Fruit fly (Drosophila melanogaster) whole organism, prepupa: ENCODE data around the gene Prtl99C.

Experiments used
- Blimp-1 ChIP-seq: fragments of 200-800 bp; sonication (Bioruptor generic); optimal IDR thresholded peaks from 3 replicates; lab custom pipeline; 2017; ENCODE audit warnings: missing biosample characterization, missing genetic modification characterization, mild to moderate bottlenecking, moderate library complexity, missing genetic modification reagents
- CG10631 ChIP-seq: fragments of 200-800 bp; sonication (Bioruptor generic); optimal IDR thresholded peaks from 2 replicates; lab custom pipeline; 2016; ENCODE audit warnings: missing biosample characterization, missing genetic modification characterization
- CG11762 ChIP-seq: fragments of 200-800 bp; sonication (Bioruptor generic); optimal IDR thresholded peaks from 3 replicates; lab custom pipeline; 2016; ENCODE audit warnings: missing biosample characterization, missing genetic modification characterization; ENCODE audit not compliant: insufficient read depth
- CG11902 ChIP-seq: fragments of 200-800 bp; sonication (Bioruptor generic); optimal IDR thresholded peaks from 3 replicates; lab custom pipeline; 2016; ENCODE audit warnings: missing biosample characterization, missing genetic modification characterization
- CG15336 ChIP-seq: fragments of 200-800 bp; sonication (Bioruptor generic); IDR thresholded peaks from 2 replicates; pipeline ENCODE4 v1.3.6; 2022; ENCODE audit warnings: missing biosample characterization, missing genetic modification characterization
- CG1621 ChIP-seq: fragments of 200-800 bp; sonication (Bioruptor generic); optimal IDR thresholded peaks from 3 replicates; lab custom pipeline; 2018; ENCODE audit warnings: missing biosample characterization, mild to moderate bottlenecking, missing genetic modification characterization
- CG16779 ChIP-seq: fragments of 200-800 bp; sonication (Bioruptor generic); optimal IDR thresholded peaks from 3 replicates; lab custom pipeline; 2017; ENCODE audit warnings: missing biosample characterization, mild to moderate bottlenecking, missing genetic modification characterization
- CG3032 ChIP-seq: fragments of 200-800 bp; optimal IDR thresholded peaks from 2 replicates; lab custom pipeline; 2019; ENCODE audit warnings: missing biosample characterization, mild to moderate bottlenecking, missing genetic modification characterization, moderate library complexity
- CG32006 ChIP-seq: fragments of 200-800 bp; sonication (Bioruptor generic); optimal IDR thresholded peaks from 3 replicates; lab custom pipeline; 2017; ENCODE audit warnings: missing biosample characterization, mild to moderate bottlenecking, missing genetic modification characterization
- CG3919 ChIP-seq: fragments of 200-800 bp; sonication (Bioruptor generic); optimal IDR thresholded peaks from 3 replicates; lab custom pipeline; 2016; ENCODE audit warnings: missing biosample characterization, missing genetic modification characterization
- CG6163 ChIP-seq: fragments of 200-800 bp; sonication (Bioruptor generic); IDR thresholded peaks from 3 replicates; pipeline ENCODE4 v1.3.6; 2022; ENCODE audit warnings: missing biosample characterization, missing genetic modification characterization
- CG6792 ChIP-seq: fragments of 200-800 bp; sonication (Bioruptor generic); optimal IDR thresholded peaks from 3 replicates; lab custom pipeline; 2016; ENCODE audit warnings: missing biosample characterization, missing genetic modification characterization
- CG6854 ChIP-seq: fragments of 200-800 bp; sonication (Bioruptor generic); optimal IDR thresholded peaks from 2 replicates; lab custom pipeline; 2017; ENCODE audit warnings: missing biosample characterization, mild to moderate bottlenecking, missing genetic modification characterization
- CG8119 ChIP-seq: fragments of 200-800 bp; sonication (Bioruptor generic); IDR thresholded peaks from 3 replicates; pipeline ENCODE4 v1.3.6; 2022; ENCODE audit warnings: missing biosample characterization, missing genetic modification characterization
- CG8319 ChIP-seq: fragments of 200-800 bp; sonication (Bioruptor generic); optimal IDR thresholded peaks from 3 replicates; lab custom pipeline; 2016; ENCODE audit warnings: missing biosample characterization, missing genetic modification characterization
- CG8632 ChIP-seq: fragments of 200-800 bp; sonication (Bioruptor generic); optimal IDR thresholded peaks from 3 replicates; lab custom pipeline; 2016; ENCODE audit warnings: missing biosample characterization, missing genetic modification characterization
- CG9139 ChIP-seq: fragments of 200-800 bp; sonication (Bioruptor generic); optimal IDR thresholded peaks from 3 replicates; lab custom pipeline; 2017; ENCODE audit warnings: missing biosample characterization, mild to moderate bottlenecking, missing genetic modification characterization
- Eip78C ChIP-seq: fragments of 200-800 bp; sonication (Bioruptor generic); peaks from one replicate; lab custom pipeline; 2016; ENCODE audit warnings: missing biosample characterization, missing genetic modification characterization
- Eip93F ChIP-seq: fragments of 200-800 bp; sonication (Bioruptor generic); optimal IDR thresholded peaks from 2 replicates; lab custom pipeline; 2016; ENCODE audit warnings: missing biosample characterization, mild to moderate bottlenecking, missing genetic modification characterization
- Ets96B ChIP-seq: fragments of 200-800 bp; optimal IDR thresholded peaks from 2 replicates; lab custom pipeline; 2019; ENCODE audit warnings: missing biosample characterization, mild to moderate bottlenecking, missing genetic modification characterization, moderate library complexity
- Hr38 ChIP-seq: sonication (Bioruptor generic); optimal IDR thresholded peaks from 2 replicates; lab custom pipeline; 2016; ENCODE audit warnings: missing biosample characterization, missing genetic modification characterization
- Hr39 ChIP-seq: fragments of 200-800 bp; sonication (Bioruptor generic); optimal IDR thresholded peaks from 2 replicates; lab custom pipeline; 2016; ENCODE audit warnings: missing biosample characterization, missing genetic modification characterization
- Hr4 ChIP-seq: fragments of 200-800 bp; sonication (Bioruptor generic); optimal IDR thresholded peaks from 3 replicates; lab custom pipeline; 2016; ENCODE audit warnings: missing biosample characterization, missing genetic modification characterization
- Lpt ChIP-seq: fragments of 200-800 bp; sonication (Bioruptor generic); optimal IDR thresholded peaks from 3 replicates; lab custom pipeline; 2016; ENCODE audit warnings: missing biosample characterization, missing genetic modification characterization
- Met ChIP-seq: fragments of 200-800 bp; sonication (Bioruptor generic); optimal IDR thresholded peaks from 3 replicates; lab custom pipeline; 2016; ENCODE audit warnings: missing biosample characterization, missing genetic modification characterization
- OdsH ChIP-seq: fragments of 200-800 bp; sonication (Bioruptor generic); optimal IDR thresholded peaks from 3 replicates; lab custom pipeline; 2016; ENCODE audit warnings: missing biosample characterization, missing genetic modification characterization
- Smox ChIP-seq: fragments of 200-800 bp; sonication (Bioruptor generic); optimal IDR thresholded peaks from 3 replicates; lab custom pipeline; 2016; ENCODE audit warnings: missing biosample characterization, missing genetic modification characterization
- Sox102F ChIP-seq: fragments of 200-800 bp; sonication (Bioruptor generic); optimal IDR thresholded peaks from 2 replicates; lab custom pipeline; 2016; ENCODE audit warnings: missing biosample characterization, mild to moderate bottlenecking, missing genetic modification characterization
- Sox14 ChIP-seq: fragments of 200-800 bp; sonication (Bioruptor generic); optimal IDR thresholded peaks from 3 replicates; lab custom pipeline; 2016; ENCODE audit warnings: missing biosample characterization, missing genetic modification characterization
- Sox15 ChIP-seq: fragments of 200-800 bp; sonication (Bioruptor generic); optimal IDR thresholded peaks from 3 replicates; lab custom pipeline; 2016; ENCODE audit warnings: missing biosample characterization, missing genetic modification characterization
- acj6 ChIP-seq: fragments of 200-800 bp; sonication (Bioruptor generic); optimal IDR thresholded peaks from 3 replicates; lab custom pipeline; 2016; ENCODE audit warnings: missing biosample characterization, missing genetic modification characterization
- cyc ChIP-seq: fragments of 200-800 bp; sonication (Bioruptor generic); optimal IDR thresholded peaks from 3 replicates; lab custom pipeline; 2016; ENCODE audit warnings: missing biosample characterization, missing genetic modification characterization
- dac ChIP-seq: fragments of 200-800 bp; sonication (Bioruptor generic); optimal IDR thresholded peaks from 2 replicates; lab custom pipeline; 2017; ENCODE audit warnings: missing biosample characterization, mild to moderate bottlenecking, missing genetic modification characterization
- eg ChIP-seq: fragments of 200-800 bp; sonication (Bioruptor generic); IDR thresholded peaks from 3 replicates; pipeline ENCODE4 v1.3.6; 2022; ENCODE audit warnings: missing biosample characterization, missing genetic modification characterization
- esn ChIP-seq: fragments of 200-800 bp; sonication (Bioruptor generic); optimal IDR thresholded peaks from 2 replicates; lab custom pipeline; 2016; ENCODE audit warnings: missing biosample characterization, mild to moderate bottlenecking, missing genetic modification characterization, moderate library complexity
- fd59A ChIP-seq: fragments of 200-800 bp; sonication (Bioruptor generic); optimal IDR thresholded peaks from 2 replicates; lab custom pipeline; 2017; ENCODE audit warnings: missing biosample characterization, mild to moderate bottlenecking, missing genetic modification characterization, missing genetic modification reagents
- fd85E ChIP-seq: fragments of 200-800 bp; sonication (Bioruptor generic); optimal IDR thresholded peaks from 3 replicates; lab custom pipeline; 2016; ENCODE audit warnings: missing biosample characterization, missing genetic modification characterization
- lz ChIP-seq: fragments of 200-800 bp; sonication (Bioruptor generic); optimal IDR thresholded peaks from 3 replicates; lab custom pipeline; 2016; ENCODE audit warnings: missing biosample characterization, missing genetic modification characterization
- net ChIP-seq: fragments of 200-800 bp; sonication (Bioruptor generic); optimal IDR thresholded peaks from 3 replicates; lab custom pipeline; 2016; ENCODE audit warnings: missing biosample characterization, missing genetic modification characterization
- pdm3 ChIP-seq: fragments of 200-800 bp; sonication (Bioruptor generic); optimal IDR thresholded peaks from 3 replicates; lab custom pipeline; 2016; ENCODE audit warnings: missing biosample characterization, missing genetic modification characterization
- salr ChIP-seq, 2 experiments: fragments of 200-800 bp; sonication (Bioruptor generic); optimal IDR thresholded peaks; 3 replicates each; lab custom pipeline; 2016 to 2018; ENCODE audit warnings: missing biosample characterization in 2 of 2, missing genetic modification characterization in 2 of 2, mild to moderate bottlenecking in 1 of 2
- spab ChIP-seq: fragments of 200-800 bp; sonication (Bioruptor generic); optimal IDR thresholded peaks from 2 replicates; lab custom pipeline; 2017; ENCODE audit warnings: missing biosample characterization, mild to moderate bottlenecking, missing genetic modification characterization, missing genetic modification reagents
- ss ChIP-seq, 2 experiments: fragments of 200-800 bp; sonication (Bioruptor generic); optimal IDR thresholded peaks; 2 replicates in 1 of 2; 3 replicates in 1 of 2; lab custom pipeline; 2017 to 2018; ENCODE audit warnings: mild to moderate bottlenecking in 2 of 2, missing biosample characterization in 2 of 2, missing genetic modification characterization in 2 of 2, moderate library complexity in 1 of 2
- topi ChIP-seq: fragments of 200-800 bp; sonication (Bioruptor generic); optimal IDR thresholded peaks from 3 replicates; lab custom pipeline; 2016; ENCODE audit warnings: missing biosample characterization, missing genetic modification characterization
- vri ChIP-seq: fragments of 200-800 bp; sonication (Bioruptor generic); optimal IDR thresholded peaks from 3 replicates; lab custom pipeline; 2016; ENCODE audit warnings: missing biosample characterization, mild to moderate bottlenecking, missing genetic modification characterization

Gene Prtl99C

DNA sequence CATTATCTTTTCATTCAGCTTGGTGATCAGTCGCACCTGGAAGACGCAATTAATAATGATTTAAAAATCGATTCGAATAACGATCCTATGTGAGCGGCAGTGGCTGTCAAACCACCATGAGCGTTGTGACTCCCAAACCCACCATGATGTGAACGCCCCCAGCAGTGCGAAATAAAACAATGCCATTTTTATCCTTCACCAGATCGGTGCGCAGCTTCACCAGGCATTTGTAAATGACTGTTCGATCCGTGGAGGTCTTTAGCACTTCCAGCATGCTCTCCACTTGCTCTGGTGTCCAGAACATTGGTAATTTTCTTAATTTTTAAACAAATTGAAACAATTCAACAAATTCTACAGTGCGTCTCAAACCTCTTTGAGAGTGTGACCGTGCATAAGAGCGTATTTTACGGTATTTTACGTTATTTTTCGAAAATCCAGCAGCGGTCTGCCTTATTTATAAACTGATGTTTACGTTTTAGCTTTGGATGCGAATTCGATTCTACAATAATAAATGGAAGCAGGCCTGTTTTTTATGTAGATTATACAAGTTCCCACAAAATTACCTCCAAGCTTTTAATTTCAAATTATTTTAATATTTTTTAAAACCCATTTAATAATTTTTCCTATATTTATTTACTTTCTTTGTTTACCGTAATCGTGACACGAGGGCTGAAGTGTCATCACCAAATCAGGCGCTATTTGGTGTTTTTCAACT, 36.6 kb upstream of the Prtl99C start, which contains the start of the genes Rnb and Drice (continued):
- TF ChIP-seq lz (GFP tag; lab: Kevin White, UChicago): peak; percentile 48
- TF ChIP-seq eg: 0 out of 3 replicates have a peak, but pooled peaks have one; percentile 18
- peak; percentile 45 for TF ChIP-seq Ets96B
- no peak for TF ChIP-seq CG11762
- TF ChIP-seq CG8119 (GFP tag; lab: Robert Waterston, UW): no peak
- TF ChIP-seq CG8632 (GFP tag; lab: Kevin White, UChicago): no peak
- TF ChIP-seq cyc: peak; percentile 26
- no peak for TF ChIP-seq pdm3 (GFP tag; lab: Kevin White, UChicago)
- peak; percentile 46 for TF ChIP-seq CG3032 (tag; lab: Kevin White, UChicago)
- no peak for TF ChIP-seq CG9139 (GFP tag; lab: Kevin White, UChicago)
- no peak for TF ChIP-seq CG1621 (tag; lab: Kevin White, UChicago)
- TF ChIP-seq ss (GFP tag; optimal IDR thresholded peaks at IDR 0.05; lab: Kevin White, UChicago): peak in 1 of 2 experiments; percentile 27
- TF ChIP-seq CG16779: no peak
- no peak for TF ChIP-seq CG10631 (GFP tag; lab: Kevin White, UChicago)
- TF ChIP-seq Sox102F (GFP tag; lab: Kevin White, UChicago): no peak
- peak; percentile 87 for TF ChIP-seq Eip78C (GFP tag; lab: Kevin White, UChicago)
- peak; percentile 53 for TF ChIP-seq Smox (GFP tag; lab: Kevin White, UChicago)
- no peak for TF ChIP-seq OdsH (GFP tag; lab: Kevin White, UChicago)

DNA sequence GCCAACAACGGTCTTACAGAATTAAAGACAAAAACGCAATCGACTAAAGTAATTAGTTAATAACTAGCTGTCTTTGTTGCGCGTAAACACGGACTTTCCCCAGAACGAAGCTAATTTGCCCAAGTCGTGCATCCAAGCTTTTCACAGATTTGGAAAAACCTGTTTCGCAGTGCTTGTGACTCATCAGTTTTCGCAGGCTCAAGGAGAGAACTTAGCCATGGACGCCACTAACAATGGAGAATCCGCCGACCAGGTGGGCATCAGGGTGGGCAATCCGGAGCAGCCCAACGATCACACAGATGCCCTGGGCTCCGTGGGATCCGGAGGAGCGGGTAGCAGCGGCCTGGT, 36.1 kb upstream of the Prtl99C start:
- TF ChIP-seq CG11902 (GFP tag; lab: Kevin White, UChicago) (no peak), vri (GFP tag; lab: Kevin White, UChicago) (peak; percentile 69), Hr39 (GFP tag; lab: Kevin White, UChicago) (no peak)

DNA sequence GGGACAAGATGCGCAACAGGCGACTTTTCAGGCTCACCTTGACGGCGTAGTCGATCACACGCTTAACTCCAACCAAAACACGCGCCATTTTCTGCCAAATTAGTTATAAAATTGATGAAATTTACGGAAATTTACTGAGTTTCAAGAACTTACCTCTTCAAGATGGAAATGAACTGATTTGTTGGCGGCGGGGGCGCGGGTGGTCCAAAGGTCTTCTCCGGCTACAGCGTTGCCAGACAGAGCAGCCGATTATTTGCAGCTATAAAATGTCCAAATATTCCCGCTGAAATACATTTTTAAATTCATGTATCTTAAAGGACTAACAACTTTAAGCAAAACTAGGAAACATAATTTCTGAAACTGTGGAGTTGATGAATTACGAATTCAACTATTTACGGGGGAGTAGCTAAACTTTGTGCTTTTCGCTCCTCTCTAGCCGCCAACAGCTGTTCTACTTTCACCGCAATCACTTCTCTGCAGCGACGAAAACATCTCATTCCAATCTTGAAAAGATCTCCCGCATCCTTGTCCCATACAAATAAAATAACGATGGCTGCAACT, 32.9 kb upstream of the Prtl99C start, which contains the start of the genes Etfb and CG7789:
Gene Etfb (minus strand): TSS at position 193 of the 561 bp plus-strand sequence.
Gene CG7789 (plus strand): TSS at position 444 of the 561 bp plus-strand sequence.
- peak; percentile 93 for TF ChIP-seq Sox14 (GFP tag; lab: Kevin White, UChicago)
- TF ChIP-seq CG3919: peak; percentile 93
- peak; percentile 92 for TF ChIP-seq eg
- peak; percentile 82 for TF ChIP-seq Sox15
- peak; percentile 98 for TF ChIP-seq CG9139 (GFP tag; lab: Kevin White, UChicago)
- TF ChIP-seq Hr4 (GFP tag; lab: Kevin White, UChicago): no peak
- no peak for TF ChIP-seq OdsH (GFP tag; lab: Kevin White, UChicago)
- no peak for TF ChIP-seq Smox (GFP tag; lab: Kevin White, UChicago)
- peak; percentile 94 for TF ChIP-seq spab (GFP tag; lab: Kevin White, UChicago)
- TF ChIP-seq CG6854 (GFP tag; lab: Kevin White, UChicago): peak; percentile 91
- TF ChIP-seq CG10631 (GFP tag; lab: Kevin White, UChicago): no peak
- peak; percentile 96 for TF ChIP-seq dac (GFP tag; lab: Kevin White, UChicago)
- TF ChIP-seq fd85E: no peak
- TF ChIP-seq net: peak; percentile 97
- peak; percentile 89 for TF ChIP-seq esn (GFP tag; lab: Kevin White, UChicago)
- TF ChIP-seq topi (GFP tag; lab: Kevin White, UChicago): peak; percentile 88
- TF ChIP-seq pdm3 (GFP tag; lab: Kevin White, UChicago): no peak
- no peak for TF ChIP-seq vri (GFP tag; lab: Kevin White, UChicago)
- TF ChIP-seq Hr38 (GFP tag; lab: Kevin White, UChicago): peak; percentile 89
- peak; percentile 90 for TF ChIP-seq CG16779
- TF ChIP-seq CG15336 (GFP tag; lab: Robert Waterston, UW): peak; percentile 87
- peak; percentile 94 for TF ChIP-seq CG32006 (GFP tag; lab: Kevin White, UChicago)
- no peak for TF ChIP-seq Met (GFP tag; lab: Kevin White, UChicago)
- TF ChIP-seq CG11762: peak; percentile 81
- TF ChIP-seq CG8632 (GFP tag; lab: Kevin White, UChicago): peak; percentile 75
- peak; percentile 91 for TF ChIP-seq CG6163 (GFP tag; lab: Robert Waterston, UW)
- TF ChIP-seq CG6792 (GFP tag; lab: Kevin White, UChicago): no peak
- TF ChIP-seq Lpt (GFP tag; lab: Kevin White, UChicago): peak; percentile 91
- peak; percentile 89 for TF ChIP-seq CG8319
- TF ChIP-seq Eip93F (GFP tag; lab: Kevin White, UChicago): no peak
- TF ChIP-seq acj6 (GFP tag; lab: Kevin White, UChicago): peak; percentile 82
- peak; percentile 91 to 96 for TF ChIP-seq salr (GFP tag; optimal IDR thresholded peaks at IDR 0.05; lab: Kevin White, UChicago)
- no peak for TF ChIP-seq Sox102F (GFP tag; lab: Kevin White, UChicago)
- peak; percentile 83 for TF ChIP-seq Blimp-1 (GFP tag; lab: Kevin White, UChicago)
- TF ChIP-seq fd59A (GFP tag; lab: Kevin White, UChicago): peak; percentile 78
- TF ChIP-seq Ets96B: peak; percentile 73
